Fruit fly (Drosophila melanogaster) whole organism, embryonic: ENCODE measurements around the gene CG9044.
A peak's percentile ranks its signal among the peaks of the same experiment; 100 is the strongest.

Experiments used
- Antp ChIP-seq: fragments of 200-800 bp; sonication (Bioruptor generic); optimal IDR thresholded peaks from 3 replicates; lab custom pipeline; 2016; ENCODE audit warnings: missing biosample characterization, missing genetic modification characterization
- Asciz ChIP-seq: fragments of 200-800 bp; sonication (Bioruptor generic); optimal IDR thresholded peaks from 2 replicates; lab custom pipeline; 2017; ENCODE audit warnings: missing biosample characterization, mild to moderate bottlenecking, missing genetic modification characterization, missing genetic modification reagents
- B-H2 ChIP-seq: fragments of 200-800 bp; sonication (Bioruptor generic); optimal IDR thresholded peaks from 2 replicates; lab custom pipeline; 2018; ENCODE audit warnings: missing biosample characterization, mild to moderate bottlenecking, missing genetic modification characterization
- Bdp1 ChIP-seq: fragments of 200-800 bp; sonication (Bioruptor generic); optimal IDR thresholded peaks from 3 replicates; lab custom pipeline; 2016; ENCODE audit warnings: missing biosample characterization, missing genetic modification characterization
- Blimp-1 ChIP-seq: fragments of 200-800 bp; sonication (Bioruptor generic); optimal IDR thresholded peaks from 3 replicates; lab custom pipeline; 2018; ENCODE audit warnings: missing biosample characterization, missing genetic modification characterization, mild to moderate bottlenecking, moderate library complexity, missing genetic modification reagents
- CG13775 ChIP-seq: fragments of 200-800 bp; sonication (Bioruptor generic); optimal IDR thresholded peaks from 3 replicates; lab custom pipeline; 2017; ENCODE audit warnings: missing biosample characterization, mild to moderate bottlenecking, missing genetic modification characterization
- CG15696 ChIP-seq: fragments of 200-800 bp; sonication (Bioruptor generic); optimal IDR thresholded peaks from 2 replicates; lab custom pipeline; 2019; ENCODE audit warnings: missing biosample characterization, mild to moderate bottlenecking, missing genetic modification characterization, moderate library complexity
- CG18764 ChIP-seq: fragments of 200-800 bp; sonication (Bioruptor generic); optimal IDR thresholded peaks from 3 replicates; lab custom pipeline; 2016; ENCODE audit warnings: missing biosample characterization, missing genetic modification characterization
- CG2875 ChIP-seq: fragments of 200-800 bp; sonication (Bioruptor generic); optimal IDR thresholded peaks from 2 replicates; lab custom pipeline; 2017; ENCODE audit warnings: missing biosample characterization, mild to moderate bottlenecking, missing genetic modification characterization, missing genetic modification reagents
- CG30020 ChIP-seq: fragments of 200-800 bp; optimal IDR thresholded peaks from 2 replicates; lab custom pipeline; 2019; ENCODE audit warnings: missing biosample characterization, mild to moderate bottlenecking, missing genetic modification characterization, moderate library complexity
- CG30403 ChIP-seq: fragments of 200-800 bp; sonication (Bioruptor generic); optimal IDR thresholded peaks from 3 replicates; lab custom pipeline; 2016; ENCODE audit warnings: missing biosample characterization, missing genetic modification characterization
- CG32767 ChIP-seq: fragments of 200-800 bp; sonication (Bioruptor generic); IDR thresholded peaks from 2 replicates; pipeline ENCODE4 v1.3.6; 2022; ENCODE audit warnings: missing biosample characterization, missing genetic modification characterization
- CG3281 ChIP-seq: fragments of 200-800 bp; sonication (Bioruptor generic); optimal IDR thresholded peaks from 3 replicates; lab custom pipeline; 2017; ENCODE audit warnings: missing biosample characterization, mild to moderate bottlenecking, missing genetic modification characterization
- CG4404 ChIP-seq: fragments of 200-800 bp; sonication (Bioruptor generic); IDR thresholded peaks from 2 replicates; pipeline ENCODE4 v1.3.6; 2022; ENCODE audit warnings: missing biosample characterization, missing genetic modification characterization
- CG4424 ChIP-seq: fragments of 200-800 bp; sonication (Bioruptor generic); optimal IDR thresholded peaks from 3 replicates; lab custom pipeline; 2016; ENCODE audit warnings: missing biosample characterization, missing genetic modification characterization
- CG4854 ChIP-seq: fragments of 200-800 bp; sonication (Bioruptor generic); optimal IDR thresholded peaks from 2 replicates; lab custom pipeline; 2016; ENCODE audit warnings: missing biosample characterization, missing genetic modification characterization, inconsistent platforms
- CG5180 ChIP-seq: fragments of 200-800 bp; sonication (Bioruptor generic); optimal IDR thresholded peaks from 3 replicates; lab custom pipeline; 2017; ENCODE audit warnings: missing biosample characterization, missing genetic modification characterization, mild to moderate bottlenecking, moderate library complexity, missing genetic modification reagents
- CG6765 ChIP-seq: fragments of 200-800 bp; sonication (Bioruptor generic); optimal IDR thresholded peaks from 3 replicates; lab custom pipeline; 2017; ENCODE audit warnings: missing biosample characterization, mild to moderate bottlenecking, missing genetic modification characterization
- CG7839 ChIP-seq: fragments of 200-800 bp; sonication (Bioruptor generic); optimal IDR thresholded peaks from 3 replicates; lab custom pipeline; 2018; ENCODE audit warnings: missing biosample characterization, mild to moderate bottlenecking, missing genetic modification characterization, moderate library complexity
- CG8388 ChIP-seq: fragments of 200-800 bp; sonication (Bioruptor generic); optimal IDR thresholded peaks from 2 replicates; lab custom pipeline; 2019; ENCODE audit warnings: missing biosample characterization, mild to moderate bottlenecking, missing genetic modification characterization, moderate library complexity
- CG9797 ChIP-seq: fragments of 200-800 bp; sonication (Bioruptor generic); optimal IDR thresholded peaks from 3 replicates; lab custom pipeline; 2018; ENCODE audit warnings: missing biosample characterization, mild to moderate bottlenecking, missing genetic modification characterization
- D19B ChIP-seq: fragments of 200-800 bp; sonication (Bioruptor generic); optimal IDR thresholded peaks from 2 replicates; lab custom pipeline; 2017; ENCODE audit warnings: missing biosample characterization, mild to moderate bottlenecking, missing genetic modification characterization
- Dp ChIP-seq: fragments of 200-800 bp; sonication (Bioruptor generic); optimal IDR thresholded peaks from 2 replicates; lab custom pipeline; 2018; ENCODE audit warnings: missing biosample characterization, mild to moderate bottlenecking, missing genetic modification characterization, moderate library complexity
- Drgx ChIP-seq: fragments of 200-800 bp; sonication (Bioruptor generic); IDR thresholded peaks from 2 replicates; pipeline ENCODE4 v1.3.6; 2022; ENCODE audit warnings: missing biosample characterization, missing genetic modification characterization
- ERR ChIP-seq: fragments of 200-800 bp; sonication (Bioruptor generic); optimal IDR thresholded peaks from 2 replicates; lab custom pipeline; 2016; ENCODE audit warnings: missing biosample characterization, missing genetic modification characterization
- Ets97D ChIP-seq: fragments of 200-800 bp; sonication (Bioruptor generic); optimal IDR thresholded peaks from 3 replicates; lab custom pipeline; 2016; ENCODE audit warnings: missing biosample characterization, missing genetic modification characterization
- Fer1 ChIP-seq: fragments of 200-800 bp; sonication (Bioruptor generic); optimal IDR thresholded peaks from 2 replicates; lab custom pipeline; 2017; ENCODE audit warnings: missing biosample characterization, mild to moderate bottlenecking, missing genetic modification characterization
- Gug ChIP-seq: fragments of 200-800 bp; sonication (Bioruptor generic); IDR thresholded peaks from 4 replicates; pipeline ENCODE4 v1.3.6; 2022; ENCODE audit warnings: missing biosample characterization, missing genetic modification characterization
- Med ChIP-seq: fragments of 200-800 bp; sonication (Bioruptor generic); peaks from one replicate; lab custom pipeline; 2016; ENCODE audit warnings: missing biosample characterization, missing genetic modification characterization, mild to moderate bottlenecking, inconsistent platforms, moderate library complexity
- NK7.1 ChIP-seq: fragments of 200-800 bp; sonication (Bioruptor generic); optimal IDR thresholded peaks from 3 replicates; lab custom pipeline; 2016; ENCODE audit warnings: missing biosample characterization, missing genetic modification characterization
- Nf-YA ChIP-seq: fragments of 200-800 bp; sonication (Bioruptor generic); IDR thresholded peaks from 2 replicates; pipeline ENCODE4 v1.3.6; 2022; ENCODE audit warnings: missing biosample characterization, missing genetic modification characterization
- Nf-YC ChIP-seq: fragments of 200-800 bp; optimal IDR thresholded peaks from 3 replicates; lab custom pipeline; 2019; ENCODE audit warnings: missing biosample characterization, mild to moderate bottlenecking, missing genetic modification characterization, moderate library complexity
- NfI ChIP-seq: fragments of 200-800 bp; sonication (Bioruptor generic); optimal IDR thresholded peaks from 3 replicates; lab custom pipeline; 2018; ENCODE audit warnings: missing biosample characterization, mild to moderate bottlenecking, missing genetic modification characterization, moderate library complexity
- Poxn ChIP-seq: fragments of 200-800 bp; sonication (Bioruptor generic); IDR thresholded peaks from 2 replicates; pipeline ENCODE4 v1.3.6; 2022; ENCODE audit warnings: missing biosample characterization, missing genetic modification characterization
- Side ChIP-seq: fragments of 200-800 bp; sonication (Bioruptor generic); optimal IDR thresholded peaks from 2 replicates; lab custom pipeline; 2016; ENCODE audit warnings: missing biosample characterization, missing genetic modification characterization
- Sry-δ ChIP-seq: fragments of 200-800 bp; sonication (Bioruptor generic); optimal IDR thresholded peaks from 2 replicates; lab custom pipeline; 2016; ENCODE audit warnings: missing biosample characterization, missing genetic modification characterization
- Stat92E ChIP-seq, 3 experiments: fragments of >200 bp in 2 of 3; fragments of 200-800 bp in 1 of 3; sonication (Bioruptor generic) in 1 of 3; optimal IDR thresholded peaks; 2 replicates each; lab custom pipeline; 2017 to 2019; ENCODE audit warnings: missing biosample characterization in 3 of 3, missing genetic modification characterization in 3 of 3, mild to moderate bottlenecking in 1 of 3, moderate library complexity in 1 of 3
- bsh ChIP-seq, 2 experiments: fragments of 200-800 bp; sonication (Bioruptor generic); optimal IDR thresholded peaks; 2 replicates each; lab custom pipeline; 2017 to 2018; ENCODE audit warnings: mild to moderate bottlenecking in 2 of 2, missing biosample characterization in 2 of 2, missing genetic modification characterization in 2 of 2, moderate library complexity in 1 of 2
- cwo ChIP-seq: fragments of 200-800 bp; sonication (Bioruptor generic); optimal IDR thresholded peaks from 3 replicates; lab custom pipeline; 2017; ENCODE audit warnings: missing biosample characterization, missing genetic modification characterization, mild to moderate bottlenecking, moderate library complexity, missing genetic modification reagents
- dmrt99B ChIP-seq: fragments of 200-800 bp; sonication (Bioruptor generic); optimal IDR thresholded peaks from 2 replicates; lab custom pipeline; 2018; ENCODE audit warnings: missing biosample characterization, mild to moderate bottlenecking, missing genetic modification characterization, moderate library complexity
- en ChIP-seq: fragments of 200-800 bp; sonication (Bioruptor generic); optimal IDR thresholded peaks from 2 replicates; lab custom pipeline; 2016; ENCODE audit warnings: missing biosample characterization, missing genetic modification characterization
- gem ChIP-seq: fragments of 200-800 bp; sonication (Bioruptor generic); optimal IDR thresholded peaks from 2 replicates; lab custom pipeline; 2019; ENCODE audit warnings: missing biosample characterization, mild to moderate bottlenecking, missing genetic modification characterization, moderate library complexity
- pita ChIP-seq: fragments of 200-800 bp; sonication (Bioruptor generic); optimal IDR thresholded peaks from 2 replicates; lab custom pipeline; 2017; ENCODE audit warnings: missing biosample characterization, mild to moderate bottlenecking, missing genetic modification characterization
- sens ChIP-seq: fragments of 200-800 bp; sonication (Bioruptor generic); peaks from one replicate; lab custom pipeline; 2016; ENCODE audit warnings: missing biosample characterization, missing genetic modification characterization
- slou ChIP-seq: fragments of 200-800 bp; sonication (Bioruptor generic); optimal IDR thresholded peaks from 3 replicates; lab custom pipeline; 2016; ENCODE audit warnings: missing biosample characterization, missing genetic modification characterization
- sr ChIP-seq: fragments of 200-800 bp; sonication (Bioruptor generic); IDR thresholded peaks from 3 replicates; pipeline ENCODE4 v1.3.6; 2022; ENCODE audit warnings: missing biosample characterization, missing genetic modification characterization
- tin ChIP-seq: fragments of 200-800 bp; sonication (Bioruptor generic); optimal IDR thresholded peaks from 3 replicates; lab custom pipeline; 2016; ENCODE audit warnings: missing biosample characterization, missing genetic modification characterization
- tx ChIP-seq: fragments of 200-800 bp; sonication (Bioruptor generic); optimal IDR thresholded peaks from 2 replicates; lab custom pipeline; 2016; ENCODE audit warnings: missing biosample characterization, missing genetic modification characterization
- vfl ChIP-seq: fragments of 200-800 bp; sonication (Bioruptor generic); optimal IDR thresholded peaks from 2 replicates; lab custom pipeline; 2016; ENCODE audit warnings: missing biosample characterization, missing genetic modification characterization
- zfh2 ChIP-seq: fragments of 200-800 bp; sonication (Bioruptor generic); optimal IDR thresholded peaks from 2 replicates; lab custom pipeline; 2016; ENCODE audit warnings: missing biosample characterization, missing genetic modification characterization

Gene CG9044

DNA sequence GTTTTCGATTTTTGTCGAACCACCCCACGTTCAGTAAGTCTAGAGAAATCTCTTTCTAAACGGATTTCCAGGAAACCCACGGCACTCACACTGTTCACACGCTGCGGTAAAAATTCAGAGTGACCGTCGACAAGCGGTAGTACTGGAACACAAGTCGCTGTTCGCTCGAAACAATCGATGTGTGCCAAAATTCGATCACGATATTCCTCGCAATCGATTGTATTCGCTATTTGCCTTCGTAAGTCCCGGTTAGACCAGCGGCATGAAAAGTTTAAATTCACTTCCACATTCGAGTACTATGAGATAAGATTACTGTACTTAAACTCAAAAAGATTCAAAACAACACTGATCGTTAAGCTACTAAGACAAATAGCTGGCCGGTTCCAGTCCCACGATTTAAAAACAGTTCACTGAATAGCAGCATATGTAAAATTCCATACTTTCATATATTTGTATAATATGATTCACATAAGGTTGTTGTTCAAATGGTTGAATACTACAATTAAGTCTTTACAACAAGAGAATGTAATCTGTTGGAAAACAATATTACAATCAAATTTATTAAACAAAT, 31.7 kb downstream of the CG9044 start, which contains the start of gene chic:
Gene chic (minus strand): TSS at position 157 of the 571 bp plus-strand sequence.
- TF ChIP-seq en (GFP tag; lab: Kevin White, UChicago) (peak; percentile 10), CG2875 (GFP tag; lab: Kevin White, UChicago) (no peak), CG4424 (GFP tag; lab: Kevin White, UChicago) (no peak), Med (peak; percentile 79), ERR (peak; percentile 3), Dp (peak; percentile 45), gem (tag; lab: Kevin White, UChicago) (peak; percentile 29), B-H2 (GFP tag; lab: Kevin White, UChicago) (no peak), vfl (GFP tag; lab: Kevin White, UChicago) (peak; percentile 8), dmrt99B (peak; percentile 12), bsh (GFP tag; optimal IDR thresholded peaks at IDR 0.05; lab: Kevin White, UChicago) (peak in 1 of 2 experiments; percentile 19), sens (GFP tag; lab: Kevin White, UChicago) (peak; percentile 64), tin (GFP tag; lab: Kevin White, UChicago) (no peak), sr (GFP tag; lab: Robert Waterston, UW) (no peak), CG8388 (GFP tag; lab: Kevin White, UChicago) (no peak), CG9797 (GFP tag; lab: Kevin White, UChicago) (peak; percentile 66), CG4404 (GFP tag; lab: Robert Waterston, UW) (no peak), zfh2 (peak; percentile 36), CG6765 (peak; percentile 20), Bdp1 (no peak), CG7839 (tag; lab: Kevin White, UChicago) (peak; percentile 7), cwo (GFP tag; lab: Kevin White, UChicago) (no peak), Fer1 (peak; percentile 22), pita (GFP tag; lab: Kevin White, UChicago) (no peak), Gug (GFP tag; lab: Robert Waterston, UW) (peak; percentile 18; the same call in 1 of the 4 replicates), CG5180 (no peak), tx (no peak), Antp (GFP tag; lab: Kevin White, UChicago) (peak; percentile 19), Side (peak; percentile 40), Sry-δ (GFP tag; lab: Kevin White, UChicago) (peak; percentile 20), Drgx (GFP tag; lab: Robert Waterston, UW) (no peak), Nf-YC (tag; lab: Kevin White, UChicago) (peak; percentile 8), Blimp-1 (no peak), CG3281 (GFP tag; lab: Kevin White, UChicago) (no peak), Stat92E (GFP tag; optimal IDR thresholded peaks at IDR 0.05; lab: Kevin White, UChicago) (peak in 1 of 3 experiments; percentile 93), CG15696 (tag; lab: Kevin White, UChicago) (no peak), D19B (GFP tag; lab: Kevin White, UChicago) (no peak), Poxn (GFP tag; lab: Robert Waterston, UW) (no peak), CG13775 (GFP tag; lab: Kevin White, UChicago) (no peak), Nf-YA (GFP tag; lab: Robert Waterston, UW) (no peak), slou (GFP tag; lab: Kevin White, UChicago) (no peak), CG18764 (GFP tag; lab: Kevin White, UChicago) (no peak), NK7.1 (GFP tag; lab: Kevin White, UChicago) (no peak), CG32767 (GFP tag; lab: Robert Waterston, UW) (no peak), CG30020 (peak; percentile 79), Asciz (GFP tag; lab: Kevin White, UChicago) (peak; percentile 13), CG4854 (GFP tag; lab: Kevin White, UChicago) (no peak), CG30403 (GFP tag; lab: Kevin White, UChicago) (peak; percentile 6), Ets97D (GFP tag; lab: Kevin White, UChicago) (peak; percentile 23), NfI (GFP tag; lab: Kevin White, UChicago) (no peak)
